Fruit fly (Drosophila melanogaster) whole organism, wandering third instar larva: ENCODE data around the gene CG32486.

Experiments used
- Abd-B ChIP-seq: fragments of >200 bp; optimal IDR thresholded peaks from 2 replicates; lab custom pipeline; 2017; ENCODE audit warnings: missing biosample characterization, missing genetic modification characterization
- CG32264 ChIP-seq: fragments of 200-800 bp; sonication (Bioruptor generic); optimal IDR thresholded peaks from 2 replicates; lab custom pipeline; 2016; ENCODE audit warnings: missing biosample characterization, missing genetic modification characterization
- CG9705 ChIP-seq: fragments of 200-800 bp; sonication (Bioruptor generic); optimal IDR thresholded peaks from 2 replicates; lab custom pipeline; 2018; ENCODE audit warnings: missing biosample characterization, mild to moderate bottlenecking, missing genetic modification characterization
- CrebA ChIP-seq: fragments of 200-800 bp; sonication (Bioruptor generic); optimal IDR thresholded peaks from 2 replicates; lab custom pipeline; 2016; ENCODE audit warnings: missing biosample characterization, mild to moderate bottlenecking, missing genetic modification characterization, borderline replicate concordance
- Dfd ChIP-seq: fragments of >200 bp; optimal IDR thresholded peaks from 2 replicates; lab custom pipeline; 2017; ENCODE audit warnings: missing biosample characterization, missing genetic modification characterization
- Dif ChIP-seq: fragments of 200-275, 200-300 bp; sonication (Bioruptor generic); optimal IDR thresholded peaks from 2 replicates; lab custom pipeline; 2018; ENCODE audit warnings: missing biosample characterization, missing genetic modification characterization; ENCODE audit not compliant: partially characterized antibody
- GATAd ChIP-seq: sonication (Bioruptor generic); optimal IDR thresholded peaks from 2 replicates; lab custom pipeline; 2016; ENCODE audit warnings: missing biosample characterization, missing genetic modification characterization
- HLH106 ChIP-seq: fragments of 200-800 bp; optimal IDR thresholded peaks from 3 replicates; lab custom pipeline; 2019; ENCODE audit warnings: missing biosample characterization, mild to moderate bottlenecking, missing genetic modification characterization, moderate library complexity
- Hnf4 ChIP-seq: fragments of 200-800 bp; sonication (Bioruptor generic); optimal IDR thresholded peaks from 2 replicates; lab custom pipeline; 2016; ENCODE audit warnings: missing biosample characterization, mild to moderate bottlenecking, missing genetic modification characterization
- Hr78 ChIP-seq: fragments of >200 bp; optimal IDR thresholded peaks from 2 replicates; lab custom pipeline; 2017; ENCODE audit warnings: missing biosample characterization, missing genetic modification characterization
- Hr83 ChIP-seq: fragments of 200-300 bp; sonication (Bioruptor generic); optimal IDR thresholded peaks from 2 replicates; lab custom pipeline; 2016; ENCODE audit warnings: missing biosample characterization, mild to moderate bottlenecking, missing genetic modification characterization, moderate library complexity; ENCODE audit not compliant: poor library complexity, severe bottlenecking
- Myc ChIP-seq: fragments of >200 bp; optimal IDR thresholded peaks from 2 replicates; lab custom pipeline; 2017
- OdsH ChIP-seq: fragments of 200-800 bp; sonication (Bioruptor generic); optimal IDR thresholded peaks from 2 replicates; lab custom pipeline; 2016; ENCODE audit warnings: missing biosample characterization, mild to moderate bottlenecking, missing genetic modification characterization
- Sp1 ChIP-seq: fragments of 200-800 bp; sonication (Bioruptor generic); optimal IDR thresholded peaks from 3 replicates; lab custom pipeline; 2019; ENCODE audit warnings: missing biosample characterization, mild to moderate bottlenecking, missing genetic modification characterization, moderate library complexity
- Vsx2 ChIP-seq: fragments of 200-300, 225-300 bp; sonication (Bioruptor generic); optimal IDR thresholded peaks from 2 replicates; lab custom pipeline; 2018; ENCODE audit warnings: missing biosample characterization, missing genetic modification characterization; ENCODE audit not compliant: partially characterized antibody
- br ChIP-seq: fragments of 200-800 bp; sonication (Bioruptor generic); optimal IDR thresholded peaks from 2 replicates; lab custom pipeline; 2016; ENCODE audit warnings: missing biosample characterization, missing genetic modification characterization
- dl ChIP-seq, 2 experiments: fragments of 175-275, 200-275 bp in 1 of 2; fragments of 200-275 bp in 1 of 2; sonication (Bioruptor generic); optimal IDR thresholded peaks; lab custom pipeline; 2018; ENCODE audit warnings: mild to moderate bottlenecking in 2 of 2, missing biosample characterization in 2 of 2, missing genetic modification characterization in 2 of 2, moderate library complexity in 2 of 2; ENCODE audit not compliant: partially characterized antibody in 2 of 2, insufficient read depth in 1 of 2
- dmrt93B ChIP-seq: fragments of 200-800 bp; sonication (Bioruptor generic); optimal IDR thresholded peaks from 2 replicates; lab custom pipeline; 2018; ENCODE audit warnings: missing biosample characterization, mild to moderate bottlenecking, missing genetic modification characterization
- dsf ChIP-seq: sonication (Bioruptor generic); optimal IDR thresholded peaks from 2 replicates; lab custom pipeline; 2016; ENCODE audit warnings: missing biosample characterization, missing genetic modification characterization, borderline replicate concordance
- ey ChIP-seq: fragments of 200-800 bp; sonication (Bioruptor generic); optimal IDR thresholded peaks from 2 replicates; lab custom pipeline; 2016; ENCODE audit warnings: missing biosample characterization, missing genetic modification characterization
- foxo ChIP-seq, 2 experiments: fragments of 200-800 bp; sonication (Bioruptor generic); optimal IDR thresholded peaks; 2 replicates in 1 of 2; 3 replicates in 1 of 2; lab custom pipeline; 2016 to 2017; ENCODE audit warnings: missing biosample characterization in 2 of 2, missing genetic modification characterization in 2 of 2
- fru ChIP-seq: fragments of 200-800 bp; sonication (Bioruptor generic); optimal IDR thresholded peaks from 3 replicates; lab custom pipeline; 2016; ENCODE audit warnings: missing biosample characterization, mild to moderate bottlenecking, missing genetic modification characterization
- h ChIP-seq: fragments of 200-800 bp; sonication (Bioruptor generic); optimal IDR thresholded peaks from 3 replicates; lab custom pipeline; 2016; ENCODE audit warnings: missing biosample characterization, mild to moderate bottlenecking, missing genetic modification characterization
- jim ChIP-seq: fragments of 175-275, 200-325 bp; sonication (Bioruptor generic); optimal IDR thresholded peaks from 2 replicates; lab custom pipeline; 2016; ENCODE audit warnings: missing biosample characterization, mild to moderate bottlenecking, missing genetic modification characterization
- lola ChIP-seq: fragments of >200 bp; optimal IDR thresholded peaks from 2 replicates; lab custom pipeline; 2017; ENCODE audit warnings: missing biosample characterization, missing genetic modification characterization
- pan ChIP-seq: fragments of >200 bp; optimal IDR thresholded peaks from 2 replicates; lab custom pipeline; 2017
- psq ChIP-seq: fragments of 200-800 bp; sonication (Bioruptor generic); optimal IDR thresholded peaks from 3 replicates; lab custom pipeline; 2017; ENCODE audit warnings: missing biosample characterization, mild to moderate bottlenecking, missing genetic modification characterization, moderate library complexity
- sv ChIP-seq: fragments of 200-800 bp; sonication (Bioruptor generic); optimal IDR thresholded peaks from 3 replicates; lab custom pipeline; 2016; ENCODE audit warnings: missing biosample characterization, missing genetic modification characterization
- tai ChIP-seq: sonication (Bioruptor generic); optimal IDR thresholded peaks from 2 replicates; lab custom pipeline; 2016; ENCODE audit warnings: missing biosample characterization, missing genetic modification characterization
- usp ChIP-seq: fragments of >200 bp; optimal IDR thresholded peaks from 2 replicates; lab custom pipeline; 2017; ENCODE audit warnings: missing biosample characterization, missing genetic modification characterization

Gene CG32486

dm6 chr3L:3105531-3105930, 34.9 kb upstream of the CG32486 start:
- TF ChIP-seq Dfd (no peak), foxo (GFP tag; optimal IDR thresholded peaks at IDR 0.05; lab: Kevin White, UChicago) (no peak), CG32264 (GFP tag; lab: Kevin White, UChicago) (no peak), CrebA (GFP tag; lab: Kevin White, UChicago) (no peak), br (GFP tag; lab: Kevin White, UChicago) (no peak)

dm6 chr3L:3102506-3103023, 31.9 kb upstream of the CG32486 start:
- TF ChIP-seq dmrt93B (GFP tag; lab: Kevin White, UChicago) (no peak), sv (no peak), Dfd (no peak), jim (GFP tag; lab: Kevin White, UChicago) (no peak), foxo (GFP tag; optimal IDR thresholded peaks at IDR 0.05; lab: Kevin White, UChicago) (no peak), Abd-B (GFP tag; lab: Kevin White, UChicago) (no peak), CrebA (GFP tag; lab: Kevin White, UChicago) (no peak), tai (GFP tag; lab: Kevin White, UChicago) (no peak), dsf (GFP tag; lab: Kevin White, UChicago) (no peak), ey (no peak), dl (GFP tag; optimal IDR thresholded peaks at IDR 0.05; lab: Kevin White, UChicago; ENCODE audit: insufficient read depth in 1 of 2, partially characterized antibody in 2 of 2) (no peak), pan (no peak), CG9705 (no peak), Myc (lab: Kevin White, UChicago) (no peak), CG32264 (GFP tag; lab: Kevin White, UChicago) (no peak), Vsx2 (GFP tag; lab: Kevin White, UChicago) (no peak), Hr78 (GFP tag; lab: Kevin White, UChicago) (no peak)

dm6 chr3L:3101157-3101556, 30.5 kb upstream of the CG32486 start:
- TF ChIP-seq tai (GFP tag; lab: Kevin White, UChicago) (no peak), jim (GFP tag; lab: Kevin White, UChicago) (no peak), dmrt93B (GFP tag; lab: Kevin White, UChicago) (no peak), fru (GFP tag; lab: Kevin White, UChicago) (no peak), lola (no peak), usp (GFP tag; lab: Kevin White, UChicago) (no peak), OdsH (GFP tag; lab: Kevin White, UChicago) (no peak), Dif (GFP tag; lab: Kevin White, UChicago) (no peak), ey (no peak), h (GFP tag; lab: Kevin White, UChicago) (no peak), Myc (lab: Kevin White, UChicago) (no peak)

- no peak for TF ChIP-seq dl (GFP tag; optimal IDR thresholded peaks at IDR 0.05; lab: Kevin White, UChicago; ENCODE audit: insufficient read depth in 1 of 2, partially characterized antibody in 2 of 2)
- no peak for TF ChIP-seq dsf (GFP tag; lab: Kevin White, UChicago)
- TF ChIP-seq Hr83 = no peak
- no peak for TF ChIP-seq GATAd (GFP tag; lab: Kevin White, UChicago)
- TF ChIP-seq Sp1 (GFP tag; lab: Kevin White, UChicago) = no peak
- no peak for TF ChIP-seq Myc (lab: Kevin White, UChicago)
- TF ChIP-seq, all 38 proteins: peak for 0
Observed at dm6 chr3L:3098778-3099429, 28.3 kb upstream of the CG32486 start.

- TF ChIP-seq usp (GFP tag; lab: Kevin White, UChicago) (no peak), Hr78 (GFP tag; lab: Kevin White, UChicago) (no peak), foxo (GFP tag; optimal IDR thresholded peaks at IDR 0.05; lab: Kevin White, UChicago) (no peak), OdsH (GFP tag; lab: Kevin White, UChicago) (no peak), dsf (GFP tag; lab: Kevin White, UChicago) (no peak), Dfd (no peak), psq (GFP tag; lab: Kevin White, UChicago) (no peak), lola (no peak), Hnf4 (GFP tag; lab: Kevin White, UChicago) (no peak), HLH106 (tag; lab: Kevin White, UChicago) (no peak), Myc (lab: Kevin White, UChicago) (no peak), pan (no peak)
Observed at dm6 chr3L:3097598-3097880, 26.9 kb upstream of the CG32486 start.
